Fruit fly (Drosophila melanogaster) whole organism: ENCODE measurements around the gene CG32987.

Experiments
- CG8478 ChIP-seq: fragments of >200 bp; optimal IDR thresholded peaks from 2 replicates; lab custom pipeline; 2018; ENCODE audit warnings: inconsistent platforms
- Dll ChIP-seq: fragments of >200 bp; optimal IDR thresholded peaks from 2 replicates; lab custom pipeline; 2017
- EcR ChIP-seq, 2 experiments: fragments of >200 bp; optimal IDR thresholded peaks; 2 replicates each; lab custom pipeline; 2017; ENCODE audit warnings: missing biosample characterization in 2 of 2, missing genetic modification characterization in 2 of 2, missing genetic modification reagents in 2 of 2
- pan ChIP-seq: fragments of >200 bp; optimal IDR thresholded peaks from 2 replicates; lab custom pipeline; 2017
- psq ChIP-seq: fragments of >200 bp; optimal IDR thresholded peaks from 2 replicates; lab custom pipeline; 2017

- TF ChIP-seq pan (lab: Kevin White, UChicago) (no peak), CG8478 (lab: Kevin White, UChicago) (no peak), psq (no peak), EcR (GFP tag; optimal IDR thresholded peaks at IDR 0.05; lab: Kevin White, UChicago) (no peak), Dll (lab: Kevin White, UChicago) (no peak)
Measured at dm6 chr2L:8862476-8862875, 1.1 kb upstream of the CG32987 start, which contains the start of gene CG32986.
